Worm (Caenorhabditis elegans) whole organism, late embryonic: Measurements from ENCODE around the gene T22F7.1.
A peak's percentile ranks its signal among the peaks of the same experiment; 100 is the strongest.

ENCODE experiments used
- C08G9.2 ChIP-seq: sonication (generic microtip); optimal IDR thresholded peaks from 2 replicates; lab custom pipeline; 2016; ENCODE audit warnings: mild to moderate bottlenecking, missing genetic modification characterization, moderate library complexity, missing compliant biosample characterization
- C38D4.7 ChIP-seq: fragments of 200-800 bp; sonication (Bioruptor generic); optimal IDR thresholded peaks from 2 replicates; lab custom pipeline; 2018; ENCODE audit warnings: mild to moderate bottlenecking, missing genetic modification characterization, moderate library complexity, missing compliant biosample characterization
- F13H6.1 ChIP-seq: sonication (generic microtip); optimal IDR thresholded peaks from 2 replicates; lab custom pipeline; 2016; ENCODE audit warnings: missing genetic modification characterization, missing compliant biosample characterization
- K09A11.1 ChIP-seq: sonication (generic microtip); optimal IDR thresholded peaks from 2 replicates; lab custom pipeline; 2017; ENCODE audit warnings: antibody characterized with exemption, mild to moderate bottlenecking, missing genetic modification characterization, missing compliant biosample characterization; ENCODE audit not compliant: insufficient read depth
- T23F11.4 ChIP-seq: fragments of 200-800 bp; sonication (Bioruptor generic); optimal IDR thresholded peaks from 2 replicates; lab custom pipeline; 2018; ENCODE audit warnings: mild to moderate bottlenecking, missing genetic modification characterization, missing compliant biosample characterization
- ahr-1 ChIP-seq: sonication (generic microtip); optimal IDR thresholded peaks from 2 replicates; lab custom pipeline; 2016; ENCODE audit warnings: missing genetic modification characterization, missing compliant biosample characterization
- ama-1 ChIP-seq: fragments of 150-350 bp; optimal IDR thresholded peaks from 2 replicates; lab custom pipeline; 2014
- ceh-2 ChIP-seq: sonication (generic microtip); optimal IDR thresholded peaks from 2 replicates; lab custom pipeline; 2016; ENCODE audit warnings: missing genotype, missing genetic modification characterization, missing compliant biosample characterization
- ceh-22 ChIP-seq: sonication (generic microtip); optimal IDR thresholded peaks from 2 replicates; lab custom pipeline; 2017; ENCODE audit warnings: missing biosample characterization, missing genetic modification characterization
- ceh-24 ChIP-seq: sonication (generic microtip); optimal IDR thresholded peaks from 2 replicates; lab custom pipeline; 2016; ENCODE audit warnings: mild to moderate bottlenecking, missing genetic modification characterization, missing compliant biosample characterization
- ceh-31 ChIP-seq: sonication (generic microtip); optimal IDR thresholded peaks from 2 replicates; lab custom pipeline; 2016; ENCODE audit warnings: missing genetic modification characterization, missing compliant biosample characterization
- ceh-45 ChIP-seq: fragments of 200-800 bp; sonication (Bioruptor generic); IDR thresholded peaks from 2 replicates; pipeline ENCODE4 v1.3.6; 2022; ENCODE audit warnings: missing genetic modification reagents, missing genetic modification characterization, missing compliant biosample characterization
- ceh-48 ChIP-seq: sonication (generic microtip); optimal IDR thresholded peaks from 2 replicates; lab custom pipeline; 2016; ENCODE audit warnings: missing genetic modification characterization, inconsistent platforms, missing compliant biosample characterization
- ceh-6 ChIP-seq: fragments of 200-800 bp; sonication (Bioruptor generic); optimal IDR thresholded peaks from 2 replicates; lab custom pipeline; 2018; ENCODE audit warnings: mild to moderate bottlenecking, missing genetic modification characterization, missing compliant biosample characterization
- ceh-9 ChIP-seq: sonication (generic microtip); optimal IDR thresholded peaks from 2 replicates; lab custom pipeline; 2016; ENCODE audit warnings: mild to moderate bottlenecking, missing genetic modification characterization, inconsistent platforms, missing compliant biosample characterization
- dmd-4 ChIP-seq: sonication (generic microtip); optimal IDR thresholded peaks from 2 replicates; lab custom pipeline; 2016; ENCODE audit warnings: borderline replicate concordance, missing genetic modification characterization, missing compliant biosample characterization
- dve-1 ChIP-seq: sonication (generic microtip); optimal IDR thresholded peaks from 2 replicates; lab custom pipeline; 2017; ENCODE audit warnings: antibody characterized with exemption, mild to moderate bottlenecking, missing genetic modification characterization, missing compliant biosample characterization
- fkh-6 ChIP-seq: sonication (generic microtip); optimal IDR thresholded peaks from 2 replicates; lab custom pipeline; 2016; ENCODE audit warnings: missing genetic modification characterization, missing compliant biosample characterization
- gmeb-2 ChIP-seq: sonication (generic microtip); optimal IDR thresholded peaks from 2 replicates; lab custom pipeline; 2016; ENCODE audit warnings: missing genetic modification characterization, inconsistent platforms, missing compliant biosample characterization
- hlh-13 ChIP-seq: fragments of 200-800 bp; sonication (Bioruptor generic); optimal IDR thresholded peaks from 2 replicates; lab custom pipeline; 2018; ENCODE audit warnings: mild to moderate bottlenecking, missing genetic modification characterization, missing compliant biosample characterization
- hlh-30 ChIP-seq: sonication (generic microtip); optimal IDR thresholded peaks from 2 replicates; lab custom pipeline; 2017; ENCODE audit warnings: antibody characterized with exemption, missing genetic modification characterization, missing compliant biosample characterization; ENCODE audit not compliant: insufficient read depth
- hlh-8 ChIP-seq: sonication (generic microtip); optimal IDR thresholded peaks from 2 replicates; lab custom pipeline; 2016; ENCODE audit warnings: missing genotype, missing genetic modification characterization, missing compliant biosample characterization
- lin-11 ChIP-seq: fragments of 200-800 bp; sonication (Bioruptor generic); optimal IDR thresholded peaks from 2 replicates; lab custom pipeline; 2018; ENCODE audit warnings: mild to moderate bottlenecking, missing genetic modification characterization, missing compliant biosample characterization
- nfya-1 ChIP-seq: sonication (generic microtip); optimal IDR thresholded peaks from 2 replicates; lab custom pipeline; 2017; ENCODE audit warnings: missing genetic modification characterization, mild to moderate bottlenecking, missing compliant biosample characterization, antibody characterized with exemption, moderate library complexity
- nhr-232 ChIP-seq: sonication (generic microtip); optimal IDR thresholded peaks from 2 replicates; lab custom pipeline; 2016; ENCODE audit warnings: missing genetic modification characterization, missing compliant biosample characterization
- pat-9 ChIP-seq: fragments of 200-800 bp; sonication (Bioruptor generic); optimal IDR thresholded peaks from 2 replicates; lab custom pipeline; 2018; ENCODE audit warnings: mild to moderate bottlenecking, missing genetic modification characterization, moderate library complexity, missing compliant biosample characterization
- pax-1 ChIP-seq: fragments of 150-350 bp; optimal IDR thresholded peaks from 2 replicates; lab custom pipeline; 2014; ENCODE audit warnings: missing biosample characterization, missing genetic modification characterization
- pha-2 ChIP-seq: sonication (generic microtip); optimal IDR thresholded peaks from 2 replicates; lab custom pipeline; 2017; ENCODE audit warnings: mild to moderate bottlenecking, missing genetic modification characterization, missing compliant biosample characterization
- pros-1 ChIP-seq: fragments of 150-350 bp; optimal IDR thresholded peaks from 2 replicates; lab custom pipeline; 2014; ENCODE audit warnings: missing biosample characterization, missing genetic modification reagents, missing genetic modification characterization
- ref-2 ChIP-seq: sonication (generic microtip); optimal IDR thresholded peaks from 2 replicates; lab custom pipeline; 2016; ENCODE audit warnings: missing genetic modification characterization, missing compliant biosample characterization
- sdc-2 ChIP-seq: sonication (generic microtip); optimal IDR thresholded peaks from 2 replicates; lab custom pipeline; 2016; ENCODE audit warnings: missing genotype, missing genetic modification characterization, missing compliant biosample characterization
- sox-2 ChIP-seq: fragments of 200-800 bp; sonication (Bioruptor generic); IDR thresholded peaks from 2 replicates; pipeline ENCODE4 v1.3.6; 2022; ENCODE audit warnings: missing genetic modification reagents, missing genetic modification characterization, missing compliant biosample characterization
- sox-4 ChIP-seq: sonication (generic microtip); optimal IDR thresholded peaks from 2 replicates; lab custom pipeline; 2017; ENCODE audit warnings: mild to moderate bottlenecking, missing genetic modification characterization, inconsistent platforms, missing compliant biosample characterization
- syd-9 ChIP-seq: sonication (generic microtip); optimal IDR thresholded peaks from 2 replicates; lab custom pipeline; 2016; ENCODE audit warnings: mild to moderate bottlenecking, missing genetic modification characterization, moderate library complexity, missing compliant biosample characterization
- ttx-3 ChIP-seq: sonication (generic microtip); optimal IDR thresholded peaks from 2 replicates; lab custom pipeline; 2016; ENCODE audit warnings: missing genetic modification reagents, missing genetic modification characterization, missing compliant biosample characterization
- unc-86 ChIP-seq: sonication (generic microtip); optimal IDR thresholded peaks from 2 replicates; lab custom pipeline; 2016; ENCODE audit warnings: missing genetic modification characterization, missing compliant biosample characterization
- ztf-16 ChIP-seq: sonication (generic microtip); optimal IDR thresholded peaks from 2 replicates; lab custom pipeline; 2017; ENCODE audit warnings: missing genetic modification characterization, missing compliant biosample characterization

The T22F7.1 gene

ce11 chrIII:502583-502982, 39.3 kb upstream of the T22F7.1 start (continued):
- TF ChIP-seq syd-9 (tag; lab: Kevin White, UChicago) (peak; percentile 92), unc-86 (tag; lab: Kevin White, UChicago) (peak; percentile 62), nhr-232 (peak; percentile 66), ceh-24 (tag; lab: Kevin White, UChicago) (peak; percentile 76), ceh-2 (tag; lab: Kevin White, UChicago) (peak; percentile 83), ceh-45 (peak; percentile 90), ceh-31 (tag; lab: Kevin White, UChicago) (peak; percentile 78), lin-11 (tag; lab: Kevin White, UChicago) (peak; percentile 80), F13H6.1 (tag; lab: Kevin White, UChicago) (peak; percentile 80), gmeb-2 (tag; lab: Kevin White, UChicago) (peak; percentile 90), C38D4.7 (GFP tag; lab: Kevin White, UChicago) (peak; percentile 83), ttx-3 (tag; lab: Kevin White, UChicago) (no peak), T23F11.4 (GFP tag; lab: Kevin White, UChicago) (peak; percentile 89), K09A11.1 (tag; lab: Kevin White, UChicago) (no peak), dmd-4 (tag; lab: Kevin White, UChicago) (peak; percentile 90), dve-1 (tag; lab: Kevin White, UChicago) (peak; percentile 83), pros-1 (tag; lab: Kevin White, UChicago) (peak; percentile 82), sox-2 (GFP tag; lab: Robert Waterston, UW) (peak; percentile 43; the same call in 1 of the 2 replicates), fkh-6 (tag; lab: Kevin White, UChicago) (peak; percentile 87), ceh-9 (tag; lab: Kevin White, UChicago) (peak; percentile 81), sox-4 (tag; lab: Kevin White, UChicago) (peak; percentile 87), nfya-1 (tag; lab: Kevin White, UChicago) (peak; percentile 66)
- TF ChIP-seq, all 69 proteins: peak for 55

ce11 chrIII:509045-509444, 32.8 kb upstream of the T22F7.1 start:
- TF ChIP-seq nfya-1 (tag; lab: Kevin White, UChicago) (no peak), hlh-13 (GFP tag; lab: Kevin White, UChicago) (no peak), ceh-31 (tag; lab: Kevin White, UChicago) (no peak)

ce11 chrIII:512117-512516, 29.7 kb upstream of the T22F7.1 start, which contains the start of gene F30H5.3:
Gene F30H5.3 (minus strand): TSS chrIII:512217.
- TF ChIP-seq ttx-3 (tag; lab: Kevin White, UChicago) (no peak), K09A11.1 (tag; lab: Kevin White, UChicago) (no peak), sdc-2 (no peak), ama-1 (lab: Kevin White, UChicago) (no peak), ceh-24 (tag; lab: Kevin White, UChicago) (no peak), pha-2 (tag; lab: Kevin White, UChicago) (peak; percentile 12)
- TF ChIP-seq, all 69 proteins: peak for 1

DNA sequence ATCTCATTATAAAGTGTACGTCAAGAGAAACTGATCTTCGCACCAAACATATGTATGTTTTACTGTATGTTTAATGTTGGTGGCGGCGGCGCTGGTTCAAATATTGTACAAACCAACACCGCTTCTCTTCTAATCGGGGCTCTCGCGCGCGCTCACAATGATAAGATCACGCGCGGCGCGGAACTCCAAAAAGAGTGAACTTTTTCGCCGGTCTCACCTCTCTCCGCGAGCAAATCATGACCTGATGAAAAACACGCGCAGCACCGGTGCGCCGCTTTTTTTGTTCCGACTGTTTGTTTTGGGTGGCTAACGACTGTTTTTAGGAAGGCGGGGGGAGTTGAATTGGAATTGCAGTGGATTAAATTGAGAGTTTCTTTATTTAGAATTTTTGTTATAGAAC, 28.5 kb upstream of the T22F7.1 start:
- TF ChIP-seq pax-1 = no peak
- TF ChIP-seq ceh-6 (GFP tag; lab: Kevin White, UChicago) = no peak
- TF ChIP-seq ceh-2 (tag; lab: Kevin White, UChicago) = no peak
- no peak for TF ChIP-seq ceh-48 (tag; lab: Kevin White, UChicago)
- TF ChIP-seq ttx-3 (tag; lab: Kevin White, UChicago) = no peak
- no peak for TF ChIP-seq pat-9 (tag; lab: Kevin White, UChicago)
- TF ChIP-seq hlh-13 (GFP tag; lab: Kevin White, UChicago) = no peak
- no peak for TF ChIP-seq ztf-16 (tag; lab: Kevin White, UChicago)
- no peak for TF ChIP-seq ref-2
- TF ChIP-seq C38D4.7 (GFP tag; lab: Kevin White, UChicago) = no peak
- TF ChIP-seq ahr-1 = no peak
- no peak for TF ChIP-seq ceh-22
- no peak for TF ChIP-seq hlh-8 (tag; lab: Kevin White, UChicago)
- no peak for TF ChIP-seq hlh-30 (tag; lab: Kevin White, UChicago)
- TF ChIP-seq ceh-24 (tag; lab: Kevin White, UChicago) = no peak
- no peak for TF ChIP-seq nfya-1 (tag; lab: Kevin White, UChicago)
- no peak for TF ChIP-seq C08G9.2 (tag; lab: Kevin White, UChicago)
